Fruit fly (Drosophila melanogaster) whole organism, prepupa: ENCODE measurements around the gene CG2816.

Source experiments
- CG10631 ChIP-seq: fragments of 200-800 bp; sonication (Bioruptor generic); optimal IDR thresholded peaks from 2 replicates; lab custom pipeline; 2016; ENCODE audit warnings: missing biosample characterization, missing genetic modification characterization
- CG10669 ChIP-seq: fragments of 200-800 bp; sonication (Bioruptor generic); optimal IDR thresholded peaks from 3 replicates; lab custom pipeline; 2018; ENCODE audit warnings: missing biosample characterization, mild to moderate bottlenecking, missing genetic modification characterization, moderate library complexity
- CG11294 ChIP-seq: fragments of 200-800 bp; sonication (Bioruptor generic); IDR thresholded peaks from 2 replicates; pipeline ENCODE4 v1.3.6; 2022; ENCODE audit warnings: missing biosample characterization, missing genetic modification characterization
- CG11902 ChIP-seq: fragments of 200-800 bp; sonication (Bioruptor generic); optimal IDR thresholded peaks from 3 replicates; lab custom pipeline; 2016; ENCODE audit warnings: missing biosample characterization, missing genetic modification characterization
- CG15336 ChIP-seq: fragments of 200-800 bp; sonication (Bioruptor generic); IDR thresholded peaks from 2 replicates; pipeline ENCODE4 v1.3.6; 2022; ENCODE audit warnings: missing biosample characterization, missing genetic modification characterization
- CG1621 ChIP-seq: fragments of 200-800 bp; sonication (Bioruptor generic); optimal IDR thresholded peaks from 3 replicates; lab custom pipeline; 2018; ENCODE audit warnings: missing biosample characterization, mild to moderate bottlenecking, missing genetic modification characterization
- CG3032 ChIP-seq: fragments of 200-800 bp; optimal IDR thresholded peaks from 2 replicates; lab custom pipeline; 2019; ENCODE audit warnings: missing biosample characterization, mild to moderate bottlenecking, missing genetic modification characterization, moderate library complexity
- CG31627 ChIP-seq: fragments of 200-800 bp; sonication (Bioruptor generic); optimal IDR thresholded peaks from 3 replicates; lab custom pipeline; 2016; ENCODE audit warnings: missing biosample characterization, missing genetic modification characterization
- CG34406 ChIP-seq: fragments of 200-800 bp; sonication (Bioruptor generic); optimal IDR thresholded peaks from 3 replicates; lab custom pipeline; 2016; ENCODE audit warnings: missing biosample characterization, missing genetic modification characterization
- CG3919 ChIP-seq: fragments of 200-800 bp; sonication (Bioruptor generic); optimal IDR thresholded peaks from 3 replicates; lab custom pipeline; 2016; ENCODE audit warnings: missing biosample characterization, missing genetic modification characterization
- CG4318 ChIP-seq: fragments of 200-800 bp; sonication (Bioruptor generic); optimal IDR thresholded peaks from 3 replicates; lab custom pipeline; 2017; ENCODE audit warnings: missing biosample characterization, mild to moderate bottlenecking, missing genetic modification characterization
- CG6163 ChIP-seq: fragments of 200-800 bp; sonication (Bioruptor generic); IDR thresholded peaks from 3 replicates; pipeline ENCODE4 v1.3.6; 2022; ENCODE audit warnings: missing biosample characterization, missing genetic modification characterization
- CG6276 ChIP-seq: fragments of 200-800 bp; sonication (Bioruptor generic); optimal IDR thresholded peaks from 2 replicates; lab custom pipeline; 2017; ENCODE audit warnings: missing biosample characterization, mild to moderate bottlenecking, missing genetic modification characterization
- CG6792 ChIP-seq: fragments of 200-800 bp; sonication (Bioruptor generic); optimal IDR thresholded peaks from 3 replicates; lab custom pipeline; 2016; ENCODE audit warnings: missing biosample characterization, missing genetic modification characterization
- CG6808 ChIP-seq: fragments of 200-800 bp; sonication (Bioruptor generic); optimal IDR thresholded peaks from 3 replicates; lab custom pipeline; 2017; ENCODE audit warnings: missing biosample characterization, missing genetic modification characterization, mild to moderate bottlenecking, moderate library complexity, missing genetic modification reagents
- CG8119 ChIP-seq: fragments of 200-800 bp; sonication (Bioruptor generic); IDR thresholded peaks from 3 replicates; pipeline ENCODE4 v1.3.6; 2022; ENCODE audit warnings: missing biosample characterization, missing genetic modification characterization
- CG8319 ChIP-seq: fragments of 200-800 bp; sonication (Bioruptor generic); optimal IDR thresholded peaks from 3 replicates; lab custom pipeline; 2016; ENCODE audit warnings: missing biosample characterization, missing genetic modification characterization
- CG8632 ChIP-seq: fragments of 200-800 bp; sonication (Bioruptor generic); optimal IDR thresholded peaks from 3 replicates; lab custom pipeline; 2016; ENCODE audit warnings: missing biosample characterization, missing genetic modification characterization
- CG9139 ChIP-seq: fragments of 200-800 bp; sonication (Bioruptor generic); optimal IDR thresholded peaks from 3 replicates; lab custom pipeline; 2017; ENCODE audit warnings: missing biosample characterization, mild to moderate bottlenecking, missing genetic modification characterization
- Eip78C ChIP-seq: fragments of 200-800 bp; sonication (Bioruptor generic); peaks from one replicate; lab custom pipeline; 2016; ENCODE audit warnings: missing biosample characterization, missing genetic modification characterization
- Ets21C ChIP-seq: fragments of 200-800 bp; sonication (Bioruptor generic); optimal IDR thresholded peaks from 3 replicates; lab custom pipeline; 2016; ENCODE audit warnings: missing biosample characterization, missing genetic modification characterization
- Ets96B ChIP-seq: fragments of 200-800 bp; optimal IDR thresholded peaks from 2 replicates; lab custom pipeline; 2019; ENCODE audit warnings: missing biosample characterization, mild to moderate bottlenecking, missing genetic modification characterization, moderate library complexity
- Gug ChIP-seq: fragments of 200-800 bp; sonication (Bioruptor generic); IDR thresholded peaks from 2 replicates; pipeline ENCODE4 v1.3.6; 2022; ENCODE audit warnings: missing biosample characterization, missing genetic modification characterization
- Hr38 ChIP-seq: sonication (Bioruptor generic); optimal IDR thresholded peaks from 2 replicates; lab custom pipeline; 2016; ENCODE audit warnings: missing biosample characterization, missing genetic modification characterization
- Hr4 ChIP-seq: fragments of 200-800 bp; sonication (Bioruptor generic); optimal IDR thresholded peaks from 3 replicates; lab custom pipeline; 2016; ENCODE audit warnings: missing biosample characterization, missing genetic modification characterization
- Lpt ChIP-seq: fragments of 200-800 bp; sonication (Bioruptor generic); optimal IDR thresholded peaks from 3 replicates; lab custom pipeline; 2016; ENCODE audit warnings: missing biosample characterization, missing genetic modification characterization
- Smox ChIP-seq: fragments of 200-800 bp; sonication (Bioruptor generic); optimal IDR thresholded peaks from 3 replicates; lab custom pipeline; 2016; ENCODE audit warnings: missing biosample characterization, missing genetic modification characterization
- Sox102F ChIP-seq: fragments of 200-800 bp; sonication (Bioruptor generic); optimal IDR thresholded peaks from 2 replicates; lab custom pipeline; 2016; ENCODE audit warnings: missing biosample characterization, mild to moderate bottlenecking, missing genetic modification characterization
- Sox14 ChIP-seq: fragments of 200-800 bp; sonication (Bioruptor generic); optimal IDR thresholded peaks from 3 replicates; lab custom pipeline; 2016; ENCODE audit warnings: missing biosample characterization, missing genetic modification characterization
- achi ChIP-seq: fragments of 200-800 bp; sonication (Bioruptor generic); optimal IDR thresholded peaks from 3 replicates; lab custom pipeline; 2016; ENCODE audit warnings: missing biosample characterization, missing genetic modification characterization
- acj6 ChIP-seq: fragments of 200-800 bp; sonication (Bioruptor generic); optimal IDR thresholded peaks from 3 replicates; lab custom pipeline; 2016; ENCODE audit warnings: missing biosample characterization, missing genetic modification characterization
- cyc ChIP-seq: fragments of 200-800 bp; sonication (Bioruptor generic); optimal IDR thresholded peaks from 3 replicates; lab custom pipeline; 2016; ENCODE audit warnings: missing biosample characterization, missing genetic modification characterization
- dac ChIP-seq: fragments of 200-800 bp; sonication (Bioruptor generic); optimal IDR thresholded peaks from 2 replicates; lab custom pipeline; 2017; ENCODE audit warnings: missing biosample characterization, mild to moderate bottlenecking, missing genetic modification characterization
- esn ChIP-seq: fragments of 200-800 bp; sonication (Bioruptor generic); optimal IDR thresholded peaks from 2 replicates; lab custom pipeline; 2016; ENCODE audit warnings: missing biosample characterization, mild to moderate bottlenecking, missing genetic modification characterization, moderate library complexity
- fd59A ChIP-seq: fragments of 200-800 bp; sonication (Bioruptor generic); optimal IDR thresholded peaks from 2 replicates; lab custom pipeline; 2017; ENCODE audit warnings: missing biosample characterization, mild to moderate bottlenecking, missing genetic modification characterization, missing genetic modification reagents
- fd85E ChIP-seq: fragments of 200-800 bp; sonication (Bioruptor generic); optimal IDR thresholded peaks from 3 replicates; lab custom pipeline; 2016; ENCODE audit warnings: missing biosample characterization, missing genetic modification characterization
- fkh ChIP-seq: fragments of 200-800 bp; sonication (Bioruptor generic); optimal IDR thresholded peaks from 3 replicates; lab custom pipeline; 2017; ENCODE audit warnings: missing biosample characterization, mild to moderate bottlenecking, missing genetic modification characterization, moderate library complexity
- lz ChIP-seq: fragments of 200-800 bp; sonication (Bioruptor generic); optimal IDR thresholded peaks from 3 replicates; lab custom pipeline; 2016; ENCODE audit warnings: missing biosample characterization, missing genetic modification characterization
- net ChIP-seq: fragments of 200-800 bp; sonication (Bioruptor generic); optimal IDR thresholded peaks from 3 replicates; lab custom pipeline; 2016; ENCODE audit warnings: missing biosample characterization, missing genetic modification characterization
- pdm3 ChIP-seq: fragments of 200-800 bp; sonication (Bioruptor generic); optimal IDR thresholded peaks from 3 replicates; lab custom pipeline; 2016; ENCODE audit warnings: missing biosample characterization, missing genetic modification characterization
- spab ChIP-seq: fragments of 200-800 bp; sonication (Bioruptor generic); optimal IDR thresholded peaks from 2 replicates; lab custom pipeline; 2017; ENCODE audit warnings: missing biosample characterization, mild to moderate bottlenecking, missing genetic modification characterization, missing genetic modification reagents
- ss ChIP-seq, 2 experiments: fragments of 200-800 bp; sonication (Bioruptor generic); optimal IDR thresholded peaks; 2 replicates in 1 of 2; 3 replicates in 1 of 2; lab custom pipeline; 2017 to 2018; ENCODE audit warnings: mild to moderate bottlenecking in 2 of 2, missing biosample characterization in 2 of 2, missing genetic modification characterization in 2 of 2, moderate library complexity in 1 of 2
- svp ChIP-seq: fragments of 200-800 bp; sonication (Bioruptor generic); peaks from one replicate; lab custom pipeline; 2016; ENCODE audit warnings: missing biosample characterization, missing genetic modification characterization
- topi ChIP-seq: fragments of 200-800 bp; sonication (Bioruptor generic); optimal IDR thresholded peaks from 3 replicates; lab custom pipeline; 2016; ENCODE audit warnings: missing biosample characterization, missing genetic modification characterization
- vri ChIP-seq: fragments of 200-800 bp; sonication (Bioruptor generic); optimal IDR thresholded peaks from 3 replicates; lab custom pipeline; 2016; ENCODE audit warnings: missing biosample characterization, mild to moderate bottlenecking, missing genetic modification characterization

CG2816 gene

dm6 chr2L:3655698-3656105, 47.8 kb upstream of the CG2816 start (continued):
- TF ChIP-seq acj6: peak; percentile 99
- peak; percentile 98 for TF ChIP-seq Ets21C
- peak; percentile 98 for TF ChIP-seq Gug (GFP tag; lab: Robert Waterston, UW)
- peak; percentile 99 for TF ChIP-seq CG3919
- peak; percentile 100 for TF ChIP-seq CG15336
- TF ChIP-seq topi (GFP tag; lab: Kevin White, UChicago): peak; percentile 99
- TF ChIP-seq CG1621: peak; percentile 98
- peak; percentile 100 for TF ChIP-seq Eip78C (GFP tag; lab: Kevin White, UChicago)
- peak; percentile 97 for TF ChIP-seq fd85E (GFP tag; lab: Kevin White, UChicago)
- peak; percentile 99 for TF ChIP-seq CG6792 (GFP tag; lab: Kevin White, UChicago)
- TF ChIP-seq CG10669 (GFP tag; lab: Kevin White, UChicago): peak; percentile 99
- peak; percentile 99 for TF ChIP-seq lz (GFP tag; lab: Kevin White, UChicago)
- peak; percentile 99 for TF ChIP-seq Sox102F (GFP tag; lab: Kevin White, UChicago)
- peak; percentile 98 for TF ChIP-seq CG10631 (GFP tag; lab: Kevin White, UChicago)
- TF ChIP-seq CG6808 (GFP tag; lab: Kevin White, UChicago): peak; percentile 97
- peak; percentile 99 for TF ChIP-seq pdm3 (GFP tag; lab: Kevin White, UChicago)
- TF ChIP-seq CG8632 (GFP tag; lab: Kevin White, UChicago): peak; percentile 99
- peak; percentile 100 for TF ChIP-seq svp (GFP tag; lab: Kevin White, UChicago)
- peak; percentile 99 for TF ChIP-seq Smox (GFP tag; lab: Kevin White, UChicago)
- TF ChIP-seq fkh (GFP tag; lab: Kevin White, UChicago): peak; percentile 91
- TF ChIP-seq CG11902 (GFP tag; lab: Kevin White, UChicago): peak; percentile 98
- TF ChIP-seq spab (GFP tag; lab: Kevin White, UChicago): peak; percentile 98
- TF ChIP-seq net (GFP tag; lab: Kevin White, UChicago): peak; percentile 99
- peak; percentile 98 for TF ChIP-seq CG8319

DNA sequence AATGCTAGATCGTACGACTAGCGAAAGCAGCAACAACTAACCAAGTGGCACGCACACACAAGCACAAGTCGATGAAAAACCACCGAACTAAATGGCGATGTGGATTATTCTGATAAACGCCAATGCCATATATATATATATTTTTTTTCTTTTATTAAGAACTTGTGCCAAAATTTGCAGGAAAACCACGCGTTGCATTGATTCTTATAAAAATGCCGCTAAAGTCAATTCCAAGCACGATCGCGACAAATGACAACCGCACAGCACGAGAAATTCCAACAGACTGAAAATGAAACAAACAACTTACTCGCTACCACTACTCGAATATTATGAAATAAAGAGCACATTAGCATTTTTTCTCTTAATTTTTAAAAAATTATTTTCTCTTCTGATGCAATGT, 46.8 kb upstream of the CG2816 start, which contains the start of gene for:
for (minus strand) TSS at position 287 of the 400 bp plus-strand sequence.
- TF ChIP-seq CG3032 (tag; lab: Kevin White, UChicago) (no peak), CG8119 (GFP tag; lab: Robert Waterston, UW) (0 out of 3 replicates have a peak, but pooled peaks have one; percentile 2), fkh (GFP tag; lab: Kevin White, UChicago) (peak; percentile 21), Eip78C (GFP tag; lab: Kevin White, UChicago) (peak; percentile 14), vri (GFP tag; lab: Kevin White, UChicago) (peak; percentile 24), dac (no peak), CG6163 (GFP tag; lab: Robert Waterston, UW) (no peak; the same call in 1 of the 3 replicates), CG9139 (GFP tag; lab: Kevin White, UChicago) (no peak), CG6276 (GFP tag; lab: Kevin White, UChicago) (peak; percentile 26), esn (GFP tag; lab: Kevin White, UChicago) (no peak)

DNA sequence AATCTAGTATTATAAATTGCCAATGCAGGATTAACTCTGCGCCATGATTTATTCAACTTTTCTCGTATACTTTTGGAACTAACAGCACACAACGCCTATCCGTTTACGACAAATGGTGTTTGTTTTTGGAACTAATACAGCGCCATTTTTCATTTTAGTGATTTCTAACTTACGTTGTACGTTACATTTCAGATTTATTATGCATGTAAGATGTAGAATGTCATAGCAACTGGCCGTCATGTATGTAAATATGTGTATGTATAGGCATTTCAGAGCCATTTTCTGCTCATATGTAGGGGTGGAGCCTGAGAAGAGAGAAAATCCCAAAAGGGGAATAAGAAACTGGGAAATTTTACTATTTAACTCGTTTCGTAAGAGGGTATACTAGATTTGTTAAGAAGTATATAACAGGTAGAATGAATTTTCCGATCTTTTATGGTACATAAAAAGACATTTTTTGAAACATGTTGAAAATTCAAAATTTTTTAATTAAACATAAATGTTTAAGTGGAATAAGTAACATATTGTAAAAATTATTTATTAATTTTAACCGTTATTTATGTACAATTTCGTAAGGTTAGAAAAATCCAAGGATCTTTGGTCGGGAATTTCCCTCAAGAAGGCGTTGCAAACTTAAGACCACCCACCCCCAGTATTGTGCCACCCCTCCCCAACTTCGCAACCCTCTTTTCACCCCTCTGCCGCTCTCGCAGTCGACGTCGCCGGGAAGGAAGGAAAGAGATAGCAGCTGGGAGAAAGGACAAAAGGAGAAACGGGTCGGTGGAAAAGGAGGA, 45.9 kb upstream of the CG2816 start:
- TF ChIP-seq CG4318 (GFP tag; lab: Kevin White, UChicago): peak; percentile 0
- TF ChIP-seq Ets96B (tag; lab: Kevin White, UChicago): peak; percentile 22
- peak; percentile 8 for TF ChIP-seq Lpt
- TF ChIP-seq CG34406 (GFP tag; lab: Kevin White, UChicago): no peak
- TF ChIP-seq CG6808 (GFP tag; lab: Kevin White, UChicago): no peak
- peak; percentile 33 for TF ChIP-seq Hr4
- peak; percentile 34 for TF ChIP-seq lz (GFP tag; lab: Kevin White, UChicago)
- TF ChIP-seq CG10631 (GFP tag; lab: Kevin White, UChicago): peak; percentile 32
- no peak for TF ChIP-seq Sox14 (GFP tag; lab: Kevin White, UChicago)
- TF ChIP-seq achi (GFP tag; lab: Kevin White, UChicago): peak; percentile 13
- no peak for TF ChIP-seq CG9139 (GFP tag; lab: Kevin White, UChicago)
- no peak for TF ChIP-seq fd85E (GFP tag; lab: Kevin White, UChicago)
- TF ChIP-seq CG11294: no peak
- TF ChIP-seq CG3919: peak; percentile 19
- peak; percentile 50 for TF ChIP-seq cyc (GFP tag; lab: Kevin White, UChicago)
- 0 out of 3 replicates have a peak, but pooled peaks have one; percentile 17 for TF ChIP-seq CG6163 (GFP tag; lab: Robert Waterston, UW)
- TF ChIP-seq net (GFP tag; lab: Kevin White, UChicago): no peak
- no peak for TF ChIP-seq CG10669 (GFP tag; lab: Kevin White, UChicago)
- peak; percentile 75 for TF ChIP-seq CG8119 (GFP tag; lab: Robert Waterston, UW)
- peak; percentile 59 for TF ChIP-seq CG31627 (GFP tag; lab: Kevin White, UChicago)
- TF ChIP-seq vri (GFP tag; lab: Kevin White, UChicago): no peak
- no peak for TF ChIP-seq fd59A (GFP tag; lab: Kevin White, UChicago)
- TF ChIP-seq pdm3 (GFP tag; lab: Kevin White, UChicago): no peak
- no peak for TF ChIP-seq Hr38 (GFP tag; lab: Kevin White, UChicago)
- no peak for TF ChIP-seq ss (GFP tag; optimal IDR thresholded peaks at IDR 0.05; lab: Kevin White, UChicago)
- TF ChIP-seq CG11902 (GFP tag; lab: Kevin White, UChicago): no peak
